Worm (Caenorhabditis elegans): ENCODE measurements around the gene T11F8.5.
"Not testable (repeated sequence)": the region's sequence is repeated elsewhere in the genome, so short reads cannot be mapped to it uniquely, and the experiment has no call there.

Gene T11F8.5

ce11 chrIV:5479289-5479688 is 3.5 kb upstream of the T11F8.5 start, which contains the start of gene T11F8.1:
Gene T11F8.1 (plus strand): TSS chrIV:5479589.
- no peak for TF ChIP-seq ceh-2 (tag; optimal IDR thresholded peaks at IDR 0.05)
- TF ChIP-seq tbx-7 (tag; optimal IDR thresholded peaks at IDR 0.05): no peak
- TF ChIP-seq ceh-9 (tag; optimal IDR thresholded peaks at IDR 0.05): no peak
- TF ChIP-seq ceh-48 (tag; optimal IDR thresholded peaks at IDR 0.05): no peak
- no peak for TF ChIP-seq ahr-1 (tag; optimal IDR thresholded peaks at IDR 0.05)
- no peak for TF ChIP-seq rnt-1 (tag; optimal IDR thresholded peaks at IDR 0.05)
- no peak for TF ChIP-seq npax-4 (tag; optimal IDR thresholded peaks at IDR 0.05)
- no peak for TF ChIP-seq ttx-3 (tag; optimal IDR thresholded peaks at IDR 0.05)
- TF ChIP-seq ceh-45 (GFP tag; IDR thresholded peaks at IDR 0.05): no peak
- TF ChIP-seq nfya-1 (tag; optimal IDR thresholded peaks at IDR 0.05): no peak
- no peak for TF ChIP-seq gmeb-2 (tag; optimal IDR thresholded peaks at IDR 0.05)
- no peak for TF ChIP-seq pros-1 (tag; optimal IDR thresholded peaks at IDR 0.05)
- no peak for TF ChIP-seq hlh-6 (tag; optimal IDR thresholded peaks at IDR 0.05)

ce11 chrIV:5482231-5482630 is 592 bp upstream of the T11F8.5 start, which contains the start of gene T11F8.12:
Gene T11F8.12 (minus strand): TSS chrIV:5482331.
- TF ChIP-seq lin-11 (tag; optimal IDR thresholded peaks at IDR 0.05) (no peak), che-1 (tag; optimal IDR thresholded peaks at IDR 0.05) (no peak), sox-2 (GFP tag; IDR thresholded peaks at IDR 0.05) (no peak), ama-1 (optimal IDR thresholded peaks at IDR 0.05) (no peak), pat-9 (tag; optimal IDR thresholded peaks at IDR 0.05) (no peak), pqm-1 (tag; optimal IDR thresholded peaks at IDR 0.05) (no peak), hlh-13 (GFP tag; optimal IDR thresholded peaks at IDR 0.05) (no peak), sox-4 (tag; optimal IDR thresholded peaks at IDR 0.05) (no peak), npax-4 (tag; optimal IDR thresholded peaks at IDR 0.05) (no peak), ceh-14 (tag; optimal IDR thresholded peaks at IDR 0.05) (no peak), Y22D7AL.16 (tag; optimal IDR thresholded peaks at IDR 0.05) (no peak), sdc-2 (tag; optimal IDR thresholded peaks at IDR 0.05) (no peak), F13H6.1 (tag; optimal IDR thresholded peaks at IDR 0.05) (no peak), ceh-45 (GFP tag; IDR thresholded peaks at IDR 0.05) (no peak)

- not testable (repeated sequence) for TF ChIP-seq pqm-1, fax-1, ceh-22 (tag; optimal IDR thresholded peaks at IDR 0.05)
Measured at ce11 chrIV:5486208-5486731, 3.4 kb downstream of the T11F8.5 start, which contains the start of the genes snpc-3.1 and puf-7. Gene snpc-3.1 (minus strand): TSS chrIV:5486258. Gene puf-7 (plus strand): TSS chrIV:5486713.

- not testable (repeated sequence) for TF ChIP-seq elt-2, ceh-9, fkh-6 (tag; optimal IDR thresholded peaks at IDR 0.05)
Measured at ce11 chrIV:5491054-5491453, 8.2 kb downstream of the T11F8.5 start, which contains the start of gene B0273.115. Gene B0273.115 (minus strand): TSS chrIV:5491154.

- TF ChIP-seq nhr-232 (tag; optimal IDR thresholded peaks at IDR 0.05): no peak
- TF ChIP-seq unc-55 (GFP tag; optimal IDR thresholded peaks at IDR 0.05): peak; percentile 50
- no peak for TF ChIP-seq ceh-22 (tag; optimal IDR thresholded peaks at IDR 0.05)
- no peak for TF ChIP-seq zip-5 (tag; optimal IDR thresholded peaks at IDR 0.05)
Measured at ce11 chrIV:5492196-5492595, 9.4 kb downstream of the T11F8.5 start.

- no peak for TF ChIP-seq ceh-24 (tag; optimal IDR thresholded peaks at IDR 0.05)
- no peak for TF ChIP-seq odd-2 (tag; optimal IDR thresholded peaks at IDR 0.05)
Measured at ce11 chrIV:5493135-5493534, 10.3 kb downstream of the T11F8.5 start.
